Worm (Caenorhabditis elegans) whole organism, young adult: Measurements from ENCODE around the gene mab-5.
A peak's percentile ranks its signal among the peaks of the same experiment; 100 is the strongest.

Experiments used
- B0035.1 ChIP-seq: sonication (generic microtip); optimal IDR thresholded peaks from 2 replicates; lab custom pipeline; 2016; ENCODE audit warnings: missing genetic modification characterization, mild to moderate bottlenecking, missing compliant biosample characterization, missing genotype, missing genetic modification reagents
- B0261.1 ChIP-seq: sonication (generic microtip); optimal IDR thresholded peaks from 2 replicates; lab custom pipeline; 2016; ENCODE audit warnings: mild to moderate bottlenecking, missing genetic modification characterization, moderate library complexity, missing compliant biosample characterization
- B0336.3 ChIP-seq: fragments of 200-800 bp; sonication (Bioruptor generic); IDR thresholded peaks from 2 replicates; pipeline ENCODE4 v1.3.6; 2022; ENCODE audit warnings: missing genetic modification characterization, missing compliant biosample characterization
- C06A6.2 ChIP-seq: fragments of 200-800 bp; sonication (Bioruptor generic); conservative IDR thresholded peaks from 2 replicates; pipeline ENCODE4 v1.3.6; 2022; ENCODE audit warnings: missing genetic modification characterization, missing compliant biosample characterization
- F49E8.2 ChIP-seq: sonication (generic microtip); optimal IDR thresholded peaks from 3 replicates; lab custom pipeline; 2017; ENCODE audit warnings: missing genetic modification characterization, mild to moderate bottlenecking, missing compliant biosample characterization, antibody characterized with exemption, moderate library complexity; ENCODE audit not compliant: insufficient read depth
- F52B5.7 ChIP-seq: sonication (generic microtip); optimal IDR thresholded peaks from 2 replicates; lab custom pipeline; 2016; ENCODE audit warnings: mild to moderate bottlenecking, missing genetic modification characterization, missing compliant biosample characterization
- F55B11.4 ChIP-seq: sonication (generic microtip); optimal IDR thresholded peaks from 2 replicates; lab custom pipeline; 2016; ENCODE audit warnings: missing compliant biosample characterization, missing genetic modification characterization, borderline replicate concordance; ENCODE audit not compliant: insufficient read depth
- K11D2.4 ChIP-seq: fragments of 200-800 bp; sonication (Bioruptor generic); IDR thresholded peaks from 2 replicates; pipeline ENCODE4 v1.3.6; 2022; ENCODE audit warnings: missing genetic modification reagents, missing genetic modification characterization, missing compliant biosample characterization
- T26A5.8 ChIP-seq: sonication (generic microtip); optimal IDR thresholded peaks from 2 replicates; lab custom pipeline; 2016; ENCODE audit warnings: missing genetic modification characterization, missing compliant biosample characterization
- Y53F4B.3 ChIP-seq: fragments of 200-800 bp; sonication (Bioruptor generic); IDR thresholded peaks from 2 replicates; pipeline ENCODE4 v1.3.6; 2022; ENCODE audit warnings: missing genetic modification reagents, missing genetic modification characterization, missing compliant biosample characterization
- Y53G8AR.9 ChIP-seq: fragments of 200-800 bp; sonication (Bioruptor generic); conservative IDR thresholded peaks from 2 replicates; pipeline ENCODE4 v1.3.6; 2022; ENCODE audit warnings: missing genetic modification reagents, missing genetic modification characterization, missing compliant biosample characterization
- ama-1 ChIP-seq, 3 experiments: fragments of 150-350 bp in 1 of 3; sonication (generic microtip) in 2 of 3; optimal IDR thresholded peaks; 2 replicates each; lab custom pipeline; 2014 to 2018; ENCODE audit warnings: missing biosample characterization in 2 of 3, missing genetic modification characterization in 2 of 3, missing genetic modification reagents in 2 of 3
- aptf-3 ChIP-seq: fragments of 200-800 bp; sonication (Bioruptor generic); IDR thresholded peaks from 2 replicates; pipeline ENCODE4 v1.3.6; 2022; ENCODE audit warnings: missing genetic modification characterization, missing compliant biosample characterization
- athp-1 ChIP-seq: sonication (generic microtip); optimal IDR thresholded peaks from 2 replicates; lab custom pipeline; 2017; ENCODE audit warnings: mild to moderate bottlenecking, missing genetic modification characterization, missing compliant biosample characterization
- attf-3 ChIP-seq: fragments of 200-800 bp; sonication (Bioruptor generic); conservative IDR thresholded peaks from 2 replicates; pipeline ENCODE4 v1.3.6; 2022; ENCODE audit warnings: missing genetic modification reagents, missing genetic modification characterization, missing compliant biosample characterization
- cebp-1 ChIP-seq, 2 experiments: fragments of 200-800 bp in 1 of 2; sonication (Bioruptor generic) in 1 of 2; sonication (generic microtip) in 1 of 2; IDR thresholded peaks in 1 of 2; optimal IDR thresholded peaks in 1 of 2; 2 replicates each; pipeline versions ENCODE4 v1.3.6 to Lab custom; 2017 to 2022; ENCODE audit warnings: missing compliant biosample characterization in 2 of 2, missing genetic modification characterization in 2 of 2, mild to moderate bottlenecking in 1 of 2, missing genetic modification reagents in 1 of 2, moderate library complexity in 1 of 2
- cebp-2 ChIP-seq: fragments of 200-800 bp; sonication (Bioruptor generic); IDR thresholded peaks from 2 replicates; pipeline ENCODE4 v1.3.6; 2022; ENCODE audit warnings: missing genetic modification characterization, missing compliant biosample characterization
- ceh-27 ChIP-seq: fragments of 200-800 bp; sonication (Bioruptor generic); optimal IDR thresholded peaks from 2 replicates; lab custom pipeline; 2018; ENCODE audit warnings: mild to moderate bottlenecking, missing genetic modification characterization, moderate library complexity, missing compliant biosample characterization
- chd-7 ChIP-seq: sonication (generic microtip); optimal IDR thresholded peaks from 2 replicates; lab custom pipeline; 2016; ENCODE audit warnings: mild to moderate bottlenecking, missing genetic modification characterization, moderate library complexity, missing compliant biosample characterization
- dpff-1 ChIP-seq: sonication (generic microtip); optimal IDR thresholded peaks from 2 replicates; lab custom pipeline; 2017; ENCODE audit warnings: mild to moderate bottlenecking, missing genetic modification characterization, missing compliant biosample characterization
- efl-1 ChIP-seq: fragments of 150-350 bp; optimal IDR thresholded peaks from 2 replicates; lab custom pipeline; 2014; ENCODE audit warnings: missing biosample characterization, missing genetic modification reagents, missing genetic modification characterization
- egrh-3 ChIP-seq: fragments of 200-800 bp; sonication (Bioruptor generic); IDR thresholded peaks from 2 replicates; pipeline ENCODE4 v1.3.6; 2022; ENCODE audit warnings: missing genetic modification reagents, missing genetic modification characterization, missing compliant biosample characterization
- hmg-1.2 ChIP-seq: fragments of 200-800 bp; sonication (Bioruptor generic); IDR thresholded peaks from 2 replicates; pipeline ENCODE4 v1.3.6; 2022; ENCODE audit warnings: missing genetic modification reagents, missing genetic modification characterization, missing compliant biosample characterization
- let-607 ChIP-seq, 2 experiments: fragments of 200-800 bp in 1 of 2; sonication (Bioruptor generic) in 1 of 2; sonication (generic microtip) in 1 of 2; optimal IDR thresholded peaks; 2 replicates each; lab custom pipeline; 2016 to 2018; ENCODE audit warnings: mild to moderate bottlenecking in 2 of 2, missing compliant biosample characterization in 2 of 2, missing genetic modification characterization in 2 of 2, moderate library complexity in 2 of 2, missing genotype in 1 of 2
- lin-26 ChIP-seq: fragments of 200-800 bp; sonication (Bioruptor generic); IDR thresholded peaks from 2 replicates; pipeline ENCODE4 v1.3.6; 2022; ENCODE audit warnings: missing genetic modification reagents, missing genetic modification characterization, missing compliant biosample characterization
- lsy-27 ChIP-seq: sonication (generic microtip); optimal IDR thresholded peaks from 2 replicates; lab custom pipeline; 2017; ENCODE audit warnings: missing genetic modification characterization, mild to moderate bottlenecking, missing compliant biosample characterization, antibody characterized with exemption, missing genotype, borderline replicate concordance; ENCODE audit not compliant: insufficient read depth
- madf-10 ChIP-seq: sonication (generic microtip); optimal IDR thresholded peaks from 2 replicates; lab custom pipeline; 2016; ENCODE audit warnings: mild to moderate bottlenecking, missing genetic modification characterization, missing compliant biosample characterization
- mcd-1 ChIP-seq: fragments of 200-800 bp; sonication (Bioruptor generic); IDR thresholded peaks from 2 replicates; pipeline ENCODE4 v1.3.6; 2022; ENCODE audit warnings: missing genetic modification reagents, missing genetic modification characterization, missing compliant biosample characterization
- nfya-1 ChIP-seq: sonication (generic microtip); optimal IDR thresholded peaks from 2 replicates; lab custom pipeline; 2017; ENCODE audit warnings: antibody characterized with exemption, missing compliant biosample characterization, missing genetic modification characterization, borderline replicate concordance; ENCODE audit not compliant: insufficient read depth
- nhr-120 ChIP-seq: fragments of 200-800 bp; sonication (Bioruptor generic); IDR thresholded peaks from 2 replicates; pipeline ENCODE4 v1.3.6; 2022; ENCODE audit warnings: missing genetic modification characterization, missing compliant biosample characterization
- nhr-90 ChIP-seq: sonication (generic microtip); optimal IDR thresholded peaks from 2 replicates; lab custom pipeline; 2016; ENCODE audit warnings: missing genotype, mild to moderate bottlenecking, missing genetic modification characterization, missing compliant biosample characterization
- pbrm-1 ChIP-seq: fragments of 200-800 bp; sonication (Bioruptor generic); IDR thresholded peaks from 2 replicates; pipeline ENCODE4 v1.3.6; 2022; ENCODE audit warnings: missing genetic modification reagents, missing genetic modification characterization, missing compliant biosample characterization
- rec-8 ChIP-seq, 2 experiments: sonication (generic microtip); optimal IDR thresholded peaks; 2 replicates each; lab custom pipeline; 2016; ENCODE audit warnings: mild to moderate bottlenecking in 2 of 2, missing genetic modification characterization in 2 of 2, missing genetic modification reagents in 2 of 2, missing genotype in 2 of 2, missing biosample characterization in 1 of 2, missing compliant biosample characterization in 1 of 2, moderate library complexity in 1 of 2
- rpc-1 ChIP-seq, 2 experiments: fragments of 150-350 bp in 1 of 2; sonication (generic microtip) in 1 of 2; optimal IDR thresholded peaks; 2 replicates each; lab custom pipeline; 2014 to 2018; ENCODE audit warnings: missing biosample characterization in 1 of 2, missing genetic modification characterization in 1 of 2, missing genetic modification reagents in 1 of 2, missing genotype in 1 of 2
- sdz-38 ChIP-seq: sonication (generic microtip); optimal IDR thresholded peaks from 2 replicates; lab custom pipeline; 2016; ENCODE audit warnings: missing genotype, missing genetic modification characterization, missing compliant biosample characterization
- sea-2 ChIP-seq: fragments of 200-800 bp; sonication (Bioruptor generic); IDR thresholded peaks from 2 replicates; pipeline ENCODE4 v1.3.6; 2022; ENCODE audit warnings: missing genetic modification characterization, missing compliant biosample characterization
- snpc-1.1 ChIP-seq: sonication (generic microtip); optimal IDR thresholded peaks from 2 replicates; lab custom pipeline; 2017; ENCODE audit warnings: missing genetic modification characterization, mild to moderate bottlenecking, missing compliant biosample characterization, antibody characterized with exemption, moderate library complexity, missing genotype, missing genetic modification reagents; ENCODE audit not compliant: insufficient read depth
- snpc-4 ChIP-seq, 5 experiments: fragments of 150-350 bp in 1 of 5; sonication (generic microtip) in 4 of 5; optimal IDR thresholded peaks; 2 replicates each; lab custom pipeline; 2014 to 2018; ENCODE audit warnings: missing genetic modification characterization in 5 of 5, missing biosample characterization in 3 of 5, antibody characterized with exemption in 2 of 5, mild to moderate bottlenecking in 2 of 5, missing compliant biosample characterization in 2 of 5, missing genotype in 2 of 5, moderate library complexity in 2 of 5, missing genetic modification reagents in 1 of 5
- tbp1 ChIP-seq: fragments of 200-800 bp; sonication (Bioruptor generic); optimal IDR thresholded peaks from 2 replicates; lab custom pipeline; 2018; ENCODE audit warnings: mild to moderate bottlenecking, missing genetic modification characterization, missing compliant biosample characterization
- tbx-9 ChIP-seq: sonication (generic microtip); optimal IDR thresholded peaks from 2 replicates; lab custom pipeline; 2016; ENCODE audit warnings: borderline replicate concordance, missing genetic modification characterization, inconsistent platforms, missing compliant biosample characterization
- tlf-1 ChIP-seq: fragments of 200-800 bp; sonication (Bioruptor generic); optimal IDR thresholded peaks from 2 replicates; lab custom pipeline; 2018; ENCODE audit warnings: mild to moderate bottlenecking, missing genetic modification characterization, missing compliant biosample characterization
- unc-62 ChIP-seq: fragments of 150-350 bp; optimal IDR thresholded peaks from 2 replicates; lab custom pipeline; 2014; ENCODE audit warnings: missing biosample characterization, missing genetic modification reagents, missing genetic modification characterization
- zim-3 ChIP-seq: sonication (generic microtip); optimal IDR thresholded peaks from 2 replicates; lab custom pipeline; 2017; ENCODE audit warnings: mild to moderate bottlenecking, missing genetic modification characterization, moderate library complexity, missing compliant biosample characterization
- ztf-18 ChIP-seq: sonication (generic microtip); optimal IDR thresholded peaks from 2 replicates; lab custom pipeline; 2016; ENCODE audit warnings: missing genotype, mild to moderate bottlenecking, missing genetic modification characterization, missing compliant biosample characterization
- ztf-28 ChIP-seq: fragments of 200-800 bp; sonication (Bioruptor generic); IDR thresholded peaks from 2 replicates; pipeline ENCODE4 v1.3.6; 2022; ENCODE audit warnings: missing genetic modification reagents, missing genetic modification characterization, missing compliant biosample characterization

mab-5 gene

ce11 chrIII:7736806-7737205, 46.4 kb downstream of the mab-5 start (continued):
- TF ChIP-seq snpc-1.1: no peak
- TF ChIP-seq chd-7: no peak
- TF ChIP-seq ceh-27 (GFP tag; lab: Kevin White, UChicago): no peak
- TF ChIP-seq egrh-3 (GFP tag; lab: Robert Waterston, UW): no peak
- TF ChIP-seq F52B5.7 (tag; lab: Kevin White, UChicago): no peak
- TF ChIP-seq athp-1 (tag; lab: Kevin White, UChicago): peak; percentile 66
- no peak for TF ChIP-seq tbx-9 (tag; lab: Kevin White, UChicago)
- no peak for TF ChIP-seq ama-1 (optimal IDR thresholded peaks at IDR 0.05; lab: Kevin White, UChicago)
- no peak for TF ChIP-seq ama-1 (GFP tag; optimal IDR thresholded peaks at IDR 0.05; lab: Kevin White, UChicago)
- no peak for TF ChIP-seq rec-8 (tag; optimal IDR thresholded peaks at IDR 0.05; lab: Kevin White, UChicago)
- no peak for TF ChIP-seq efl-1 (GFP tag; lab: Kevin White, UChicago)
- TF ChIP-seq cebp-2 (GFP tag; lab: Robert Waterston, UW): peak; percentile 55; the same call in 1 of the 2 replicates
- no peak for TF ChIP-seq B0261.1 (tag; lab: Kevin White, UChicago)
- peak; percentile 12; the same call in 1 of the 2 replicates for TF ChIP-seq K11D2.4
- TF ChIP-seq pbrm-1 (GFP tag; lab: Robert Waterston, UW): 0 out of 2 replicates have a peak, but pooled peaks have one; percentile 15
- TF ChIP-seq tlf-1 (GFP tag; lab: Kevin White, UChicago): no peak
- TF ChIP-seq nhr-90 (tag; lab: Kevin White, UChicago): no peak
- no peak for TF ChIP-seq T26A5.8
- TF ChIP-seq F55B11.4: no peak
- no peak for TF ChIP-seq nfya-1 (tag; lab: Kevin White, UChicago)
- peak; percentile 25; the same call in 1 of the 2 replicates for TF ChIP-seq mcd-1
- no peak for TF ChIP-seq cebp-1 (GFP tag; IDR thresholded peaks at IDR 0.05; lab: Robert Waterston, UW)
- peak; percentile 21 for TF ChIP-seq cebp-1 (tag; optimal IDR thresholded peaks at IDR 0.05; lab: Kevin White, UChicago)
- no peak for TF ChIP-seq unc-62 (GFP tag; lab: Kevin White, UChicago)
- TF ChIP-seq ztf-28 (GFP tag; lab: Robert Waterston, UW): no peak
- TF ChIP-seq snpc-4 (GFP tag; optimal IDR thresholded peaks at IDR 0.05; lab: Kevin White, UChicago): no peak
- no peak for TF ChIP-seq snpc-4 (tag; optimal IDR thresholded peaks at IDR 0.05; lab: Kevin White, UChicago)
- no peak for TF ChIP-seq aptf-3 (GFP tag; lab: Robert Waterston, UW)
- TF ChIP-seq hmg-1.2 (GFP tag; lab: Robert Waterston, UW): no peak
- TF ChIP-seq B0336.3 (GFP tag; lab: Robert Waterston, UW): no peak
- TF ChIP-seq lin-26 (GFP tag; lab: Robert Waterston, UW): 0 out of 2 replicates have a peak, but pooled peaks have one; percentile 61
- TF ChIP-seq nhr-120 (GFP tag; lab: Robert Waterston, UW): no peak
- no peak for TF ChIP-seq dpff-1
- TF ChIP-seq B0035.1: no peak
- no peak for TF ChIP-seq lsy-27
- no peak for TF ChIP-seq ztf-18 (tag; lab: Kevin White, UChicago)
- no peak; the same call in 1 of the 2 replicates for TF ChIP-seq Y53G8AR.9 (GFP tag; lab: Robert Waterston, UW)
- no peak for TF ChIP-seq F49E8.2 (tag; lab: Kevin White, UChicago)
- no peak for TF ChIP-seq sea-2 (GFP tag; lab: Robert Waterston, UW)
- TF ChIP-seq madf-10 (tag; lab: Kevin White, UChicago): no peak
- TF ChIP-seq sdz-38 (tag; lab: Kevin White, UChicago): no peak
- TF ChIP-seq Y53F4B.3 (GFP tag; lab: Robert Waterston, UW): no peak
- peak in 1 of 2 experiments; percentile 12 for TF ChIP-seq let-607 (tag; optimal IDR thresholded peaks at IDR 0.05; lab: Kevin White, UChicago)
- no peak for TF ChIP-seq rpc-1 (optimal IDR thresholded peaks at IDR 0.05; lab: Kevin White, UChicago)
- TF ChIP-seq rpc-1 (tag; optimal IDR thresholded peaks at IDR 0.05; lab: Kevin White, UChicago): no peak
- TF ChIP-seq zim-3 (tag; lab: Kevin White, UChicago): no peak
- TF ChIP-seq C06A6.2 (GFP tag; lab: Robert Waterston, UW): peak; percentile 36; the same call in 1 of the 2 replicates
- no peak for TF ChIP-seq tbp1
- TF ChIP-seq attf-3 (GFP tag; lab: Robert Waterston, UW): no peak
